Fruit fly (Drosophila melanogaster) whole organism, embryonic: ENCODE measurements around the gene CG16826.

Experiments used
- Abd-B ChIP-seq: fragments of 200-800 bp; sonication (Bioruptor generic); optimal IDR thresholded peaks from 2 replicates; lab custom pipeline; 2018; ENCODE audit warnings: missing biosample characterization, mild to moderate bottlenecking, missing genetic modification characterization, moderate library complexity
- Bdp1 ChIP-seq: fragments of 200-800 bp; sonication (Bioruptor generic); optimal IDR thresholded peaks from 3 replicates; lab custom pipeline; 2016; ENCODE audit warnings: missing biosample characterization, missing genetic modification characterization
- Bgb ChIP-seq: fragments of 200-800 bp; sonication (Bioruptor generic); IDR thresholded peaks from 2 replicates; pipeline ENCODE4 v1.3.6; 2022; ENCODE audit warnings: missing biosample characterization, missing genetic modification characterization; ENCODE audit not compliant: partially characterized antibody
- CG10147 ChIP-seq: fragments of 200-800 bp; sonication (Bioruptor generic); optimal IDR thresholded peaks from 2 replicates; lab custom pipeline; 2019; ENCODE audit warnings: missing biosample characterization, mild to moderate bottlenecking, missing genetic modification characterization, moderate library complexity
- CG11085 ChIP-seq: fragments of 200-800 bp; sonication (Bioruptor generic); IDR thresholded peaks from 2 replicates; pipeline ENCODE4 v1.3.6; 2022; ENCODE audit warnings: missing biosample characterization, missing genetic modification characterization
- CG11504 ChIP-seq: fragments of 200-800 bp; sonication (Bioruptor generic); optimal IDR thresholded peaks from 3 replicates; lab custom pipeline; 2019; ENCODE audit warnings: missing biosample characterization, mild to moderate bottlenecking, missing genetic modification characterization, moderate library complexity
- CG16863 ChIP-seq: fragments of 200-800 bp; sonication (Bioruptor generic); optimal IDR thresholded peaks from 3 replicates; lab custom pipeline; 2016; ENCODE audit warnings: missing biosample characterization, missing genetic modification characterization
- CG17385 ChIP-seq: fragments of 200-800 bp; sonication (Bioruptor generic); optimal IDR thresholded peaks from 3 replicates; lab custom pipeline; 2018; ENCODE audit warnings: missing biosample characterization, mild to moderate bottlenecking, missing genetic modification characterization
- CG1832 ChIP-seq: fragments of 200-800 bp; sonication (Bioruptor generic); optimal IDR thresholded peaks from 2 replicates; lab custom pipeline; 2017; ENCODE audit warnings: missing biosample characterization, mild to moderate bottlenecking, missing genetic modification characterization, inconsistent platforms
- CG18476 ChIP-seq: fragments of 200-800 bp; sonication (Bioruptor generic); optimal IDR thresholded peaks from 2 replicates; lab custom pipeline; 2016; ENCODE audit warnings: missing biosample characterization, mild to moderate bottlenecking, missing genetic modification characterization
- CG2116 ChIP-seq: fragments of 200-800 bp; sonication (Bioruptor generic); optimal IDR thresholded peaks from 3 replicates; lab custom pipeline; 2018; ENCODE audit warnings: missing biosample characterization, mild to moderate bottlenecking, missing genetic modification characterization
- CG2202 ChIP-seq: fragments of 200-800 bp; sonication (Bioruptor generic); optimal IDR thresholded peaks from 2 replicates; lab custom pipeline; 2018; ENCODE audit warnings: missing biosample characterization, mild to moderate bottlenecking, missing genetic modification characterization
- CG2889 ChIP-seq: fragments of 200-800 bp; sonication (Bioruptor generic); IDR thresholded peaks from 3 replicates; pipeline ENCODE4 v1.3.6; 2022; ENCODE audit warnings: missing biosample characterization, missing genetic modification characterization
- CG31224 ChIP-seq: fragments of 200-800 bp; sonication (Bioruptor generic); IDR thresholded peaks from 2 replicates; pipeline ENCODE4 v1.3.6; 2022; ENCODE audit warnings: missing biosample characterization, missing genetic modification characterization
- CG3995 ChIP-seq: fragments of 200-800 bp; sonication (Bioruptor generic); optimal IDR thresholded peaks from 3 replicates; lab custom pipeline; 2016; ENCODE audit warnings: missing biosample characterization, missing genetic modification characterization
- CG6689 ChIP-seq: fragments of 200-800 bp; sonication (Bioruptor generic); IDR thresholded peaks from 2 replicates; pipeline ENCODE4 v1.3.6; 2022; ENCODE audit warnings: missing biosample characterization, missing genetic modification characterization
- CG6765 ChIP-seq: fragments of 200-800 bp; sonication (Bioruptor generic); optimal IDR thresholded peaks from 3 replicates; lab custom pipeline; 2017; ENCODE audit warnings: missing biosample characterization, mild to moderate bottlenecking, missing genetic modification characterization
- CG9215 ChIP-seq: fragments of 200-800 bp; sonication (Bioruptor generic); IDR thresholded peaks from 2 replicates; pipeline ENCODE4 v1.3.6; 2022; ENCODE audit warnings: missing biosample characterization, missing genetic modification characterization
- CG9797 ChIP-seq: fragments of 200-800 bp; sonication (Bioruptor generic); optimal IDR thresholded peaks from 3 replicates; lab custom pipeline; 2018; ENCODE audit warnings: missing biosample characterization, mild to moderate bottlenecking, missing genetic modification characterization
- CG9876 ChIP-seq: fragments of 200-800 bp; sonication (Bioruptor generic); optimal IDR thresholded peaks from 2 replicates; lab custom pipeline; 2016; ENCODE audit warnings: missing biosample characterization, missing genetic modification characterization
- Dip3 ChIP-seq: fragments of 200-800 bp; sonication (Bioruptor generic); optimal IDR thresholded peaks from 3 replicates; lab custom pipeline; 2016; ENCODE audit warnings: missing biosample characterization, missing genetic modification characterization
- Fer1 ChIP-seq: fragments of 200-800 bp; sonication (Bioruptor generic); optimal IDR thresholded peaks from 2 replicates; lab custom pipeline; 2017; ENCODE audit warnings: missing biosample characterization, mild to moderate bottlenecking, missing genetic modification characterization
- HLH4C ChIP-seq: fragments of 200-800 bp; sonication (Bioruptor generic); IDR thresholded peaks from 3 replicates; pipeline ENCODE4 v1.3.6; 2022; ENCODE audit warnings: missing biosample characterization, missing genetic modification characterization; ENCODE audit not compliant: partially characterized antibody
- Hsf ChIP-seq: fragments of 200-800 bp; sonication (Bioruptor generic); optimal IDR thresholded peaks from 3 replicates; lab custom pipeline; 2016; ENCODE audit warnings: missing biosample characterization, missing genetic modification characterization
- Opbp ChIP-seq: fragments of 200-800 bp; sonication (Bioruptor generic); IDR thresholded peaks from 3 replicates; pipeline ENCODE4 v1.3.6; 2022; ENCODE audit warnings: missing biosample characterization, missing genetic modification characterization; ENCODE audit not compliant: partially characterized antibody
- Rx ChIP-seq: fragments of 200-800 bp; sonication (Bioruptor generic); IDR thresholded peaks from 2 replicates; pipeline ENCODE4 v1.3.6; 2022; ENCODE audit warnings: missing biosample characterization, missing genetic modification characterization
- ab ChIP-seq: fragments of 200-800 bp; sonication (Bioruptor generic); optimal IDR thresholded peaks from 2 replicates; lab custom pipeline; 2016; ENCODE audit warnings: missing biosample characterization, missing genetic modification characterization
- ase ChIP-seq: fragments of 200-800 bp; sonication (Bioruptor generic); IDR thresholded peaks from 3 replicates; pipeline ENCODE4 v1.3.6; 2022; ENCODE audit warnings: missing biosample characterization, missing genetic modification characterization
- chif ChIP-seq, 2 experiments: fragments of 200-800 bp; sonication (Bioruptor generic); optimal IDR thresholded peaks; 3 replicates each; lab custom pipeline; 2016; ENCODE audit warnings: missing biosample characterization in 2 of 2, missing genetic modification characterization in 2 of 2
- crol ChIP-seq: fragments of 200-800 bp; sonication (Bioruptor generic); IDR thresholded peaks from 2 replicates; pipeline ENCODE4 v1.3.6; 2022; ENCODE audit warnings: missing biosample characterization, missing genetic modification characterization
- dpn ChIP-seq, 2 experiments: fragments of 200-800 bp; sonication (Bioruptor generic); optimal IDR thresholded peaks; 3 replicates each; lab custom pipeline; 2016; ENCODE audit warnings: missing biosample characterization in 2 of 2, missing genetic modification characterization in 2 of 2
- eve ChIP-seq, 2 experiments: fragments of >200 bp; optimal IDR thresholded peaks; 2 replicates each; lab custom pipeline; 2017; ENCODE audit warnings: missing biosample characterization in 2 of 2, missing genetic modification characterization in 2 of 2
- grn ChIP-seq: fragments of 200-800 bp; sonication (Bioruptor generic); optimal IDR thresholded peaks from 3 replicates; lab custom pipeline; 2017; ENCODE audit warnings: missing biosample characterization, missing genetic modification characterization
- hth ChIP-seq: fragments of >200 bp; optimal IDR thresholded peaks from 2 replicates; lab custom pipeline; 2017; ENCODE audit warnings: inconsistent platforms
- jing ChIP-seq: fragments of 200-800 bp; sonication (Bioruptor generic); optimal IDR thresholded peaks from 2 replicates; lab custom pipeline; 2018; ENCODE audit warnings: missing biosample characterization, mild to moderate bottlenecking, missing genetic modification characterization
- ken ChIP-seq: fragments of 200-800 bp; sonication (Bioruptor generic); IDR thresholded peaks from 3 replicates; pipeline ENCODE4 v1.3.6; 2022; ENCODE audit warnings: missing biosample characterization, missing genetic modification characterization
- luna ChIP-seq: fragments of 200-800 bp; sonication (Bioruptor generic); optimal IDR thresholded peaks from 2 replicates; lab custom pipeline; 2016; ENCODE audit warnings: missing biosample characterization, missing genetic modification characterization
- mirr ChIP-seq: fragments of 200-800 bp; sonication (Bioruptor generic); optimal IDR thresholded peaks from 3 replicates; lab custom pipeline; 2018; ENCODE audit warnings: missing biosample characterization, mild to moderate bottlenecking, missing genetic modification characterization
- nmo ChIP-seq: fragments of 200-800 bp; sonication (Bioruptor generic); optimal IDR thresholded peaks from 2 replicates; lab custom pipeline; 2018; ENCODE audit warnings: missing biosample characterization, mild to moderate bottlenecking, missing genetic modification characterization, moderate library complexity
- odd ChIP-seq: fragments of 200-800 bp; sonication (Bioruptor generic); optimal IDR thresholded peaks from 2 replicates; lab custom pipeline; 2017; ENCODE audit warnings: missing biosample characterization, mild to moderate bottlenecking, missing genetic modification characterization
- ranshi ChIP-seq: fragments of 200-800 bp; sonication (Bioruptor generic); IDR thresholded peaks from 2 replicates; pipeline ENCODE4 v1.3.6; 2022; ENCODE audit warnings: missing biosample characterization, missing genetic modification characterization
- repo ChIP-seq: fragments of 200-800 bp; sonication (Bioruptor generic); optimal IDR thresholded peaks from 2 replicates; lab custom pipeline; 2016; ENCODE audit warnings: missing biosample characterization, missing genetic modification characterization
- ro ChIP-seq: fragments of 200-800 bp; sonication (Bioruptor generic); IDR thresholded peaks from 2 replicates; pipeline ENCODE4 v1.3.6; 2022; ENCODE audit warnings: missing biosample characterization, missing genetic modification characterization
- sc ChIP-seq, 3 experiments: fragments of >200 bp in 2 of 3; fragments of 200-800 bp in 1 of 3; sonication (Bioruptor generic) in 1 of 3; optimal IDR thresholded peaks; 2 replicates in 2 of 3; 3 replicates in 1 of 3; lab custom pipeline; 2017; ENCODE audit warnings: mild to moderate bottlenecking in 1 of 3, missing biosample characterization in 1 of 3, missing genetic modification characterization in 1 of 3, missing genetic modification reagents in 1 of 3
- sens ChIP-seq: fragments of 200-800 bp; sonication (Bioruptor generic); peaks from one replicate; lab custom pipeline; 2016; ENCODE audit warnings: missing biosample characterization, missing genetic modification characterization
- trh ChIP-seq: fragments of 200-800 bp; sonication (Bioruptor generic); optimal IDR thresholded peaks from 2 replicates; lab custom pipeline; 2016; ENCODE audit warnings: missing biosample characterization, missing genetic modification characterization
- ttk ChIP-seq: fragments of 200-800 bp; sonication (Bioruptor generic); IDR thresholded peaks from 2 replicates; pipeline ENCODE4 v2.1.2; 2022; ENCODE audit warnings: missing biosample characterization, missing genetic modification characterization
- vvl ChIP-seq: fragments of 200-800 bp; sonication (Bioruptor generic); IDR thresholded peaks from 2 replicates; pipeline ENCODE4 v1.3.6; 2022; ENCODE audit warnings: missing biosample characterization, missing genetic modification characterization
- wdn ChIP-seq: fragments of 200-800 bp; sonication (Bioruptor generic); IDR thresholded peaks from 2 replicates; pipeline ENCODE4 v1.3.6; 2022; ENCODE audit warnings: missing biosample characterization, missing genetic modification characterization
- wek ChIP-seq: fragments of 200-800 bp; sonication (Bioruptor generic); optimal IDR thresholded peaks from 3 replicates; lab custom pipeline; 2018; ENCODE audit warnings: missing biosample characterization, mild to moderate bottlenecking, missing genetic modification characterization, moderate library complexity
- zen ChIP-seq: fragments of 200-800 bp; sonication (Bioruptor generic); optimal IDR thresholded peaks from 3 replicates; lab custom pipeline; 2018; ENCODE audit warnings: missing biosample characterization, mild to moderate bottlenecking, missing genetic modification characterization, moderate library complexity

The CG16826 gene

dm6 chr2L:13378488-13378964 is 31.0 kb downstream of the CG16826 start, which contains the start of the genes CG9302 and beta'COP (continued):
- TF ChIP-seq ro (GFP tag; lab: Robert Waterston, UW) (no peak), CG10147 (GFP tag; lab: Kevin White, UChicago) (peak; percentile 78), wek (GFP tag; lab: Kevin White, UChicago) (no peak), ase (GFP tag; lab: Robert Waterston, UW) (no peak; the same call in 2 of the 3 replicates), ranshi (GFP tag; lab: Robert Waterston, UW) (0 out of 2 replicates have a peak, but pooled peaks have one; percentile 35), crol (GFP tag; lab: Robert Waterston, UW) (no peak), sens (GFP tag; lab: Kevin White, UChicago) (peak; percentile 86), CG9876 (peak; percentile 34), odd (GFP tag; lab: Kevin White, UChicago) (no peak), sc (optimal IDR thresholded peaks at IDR 0.05; lab: Kevin White, UChicago) (no peak), sc (GFP tag; optimal IDR thresholded peaks at IDR 0.05; lab: Kevin White, UChicago) (peak; percentile 39), Bdp1 (GFP tag; lab: Kevin White, UChicago) (peak; percentile 69), HLH4C (GFP tag; lab: Robert Waterston, UW) (peak; percentile 72), CG17385 (peak; percentile 95), CG11085 (GFP tag; lab: Robert Waterston, UW) (peak; percentile 50; the same call in 1 of the 2 replicates), Dip3 (GFP tag; lab: Kevin White, UChicago) (peak; percentile 37), CG2116 (GFP tag; lab: Kevin White, UChicago) (peak; percentile 85), CG11504 (tag; lab: Kevin White, UChicago) (no peak), dpn (GFP tag; optimal IDR thresholded peaks at IDR 0.05; lab: Kevin White, UChicago) (peak; percentile 31 to 63), CG2889 (GFP tag; lab: Robert Waterston, UW) (no peak), CG6765 (GFP tag; lab: Kevin White, UChicago) (no peak), CG1832 (GFP tag; lab: Kevin White, UChicago) (no peak), wdn (GFP tag; lab: Robert Waterston, UW) (no peak; the same call in 1 of the 2 replicates), Opbp (GFP tag; lab: Robert Waterston, UW) (peak; percentile 68), CG6689 (GFP tag; lab: Robert Waterston, UW) (peak; percentile 56), nmo (peak; percentile 91), Abd-B (peak; percentile 91), CG2202 (tag; lab: Kevin White, UChicago) (peak; percentile 10), ab (GFP tag; lab: Kevin White, UChicago) (peak; percentile 3), CG18476 (peak; percentile 32), eve (GFP tag; optimal IDR thresholded peaks at IDR 0.05; lab: Kevin White, UChicago) (no peak), Hsf (GFP tag; lab: Kevin White, UChicago) (peak; percentile 61), chif (GFP tag; optimal IDR thresholded peaks at IDR 0.05; lab: Kevin White, UChicago) (peak in 1 of 2 experiments; percentile 20), CG9215 (GFP tag; lab: Robert Waterston, UW) (peak; percentile 74), CG16863 (GFP tag; lab: Kevin White, UChicago) (peak; percentile 1), CG3995 (GFP tag; lab: Kevin White, UChicago) (peak; percentile 21), zen (tag; lab: Kevin White, UChicago) (peak; percentile 84), ttk (GFP tag; lab: Robert Waterston, UW) (no peak), Bgb (GFP tag; lab: Robert Waterston, UW) (peak; percentile 62), luna (GFP tag; lab: Kevin White, UChicago) (peak; percentile 19), mirr (no peak), grn (GFP tag; lab: Kevin White, UChicago) (no peak), Rx (0 out of 2 replicates have a peak, but pooled peaks have one; percentile 22), repo (GFP tag; lab: Kevin White, UChicago) (no peak), ken (GFP tag; lab: Robert Waterston, UW) (peak; percentile 71; the same call in 2 of the 3 replicates), hth (lab: Kevin White, UChicago) (no peak), trh (no peak), Fer1 (GFP tag; lab: Kevin White, UChicago) (peak; percentile 60), CG31224 (GFP tag; lab: Robert Waterston, UW) (peak; percentile 42; the same call in 1 of the 2 replicates), vvl (GFP tag; lab: Robert Waterston, UW) (no peak), CG9797 (GFP tag; lab: Kevin White, UChicago) (peak; percentile 32), jing (GFP tag; lab: Kevin White, UChicago) (no peak)
